Worm (Caenorhabditis elegans) whole organism, midembryonic: ENCODE measurements around the gene B0238.9.

Experiments used
- T22C8.4 ChIP-seq: fragments of 200-800 bp; sonication (Bioruptor generic); IDR thresholded peaks from 2 replicates; pipeline ENCODE4 v1.3.6; 2022; ENCODE audit warnings: missing genetic modification characterization, missing compliant biosample characterization
- cog-1 ChIP-seq: sonication (generic microtip); optimal IDR thresholded peaks from 2 replicates; lab custom pipeline; 2016; ENCODE audit warnings: missing genetic modification characterization, missing compliant biosample characterization
- flt-1 ChIP-seq: fragments of 200-800 bp; sonication (Bioruptor generic); IDR thresholded peaks from 2 replicates; pipeline ENCODE4 v1.3.6; 2022; ENCODE audit warnings: missing genetic modification characterization, missing compliant biosample characterization
- klf-2 ChIP-seq: fragments of 200-800 bp; sonication (Bioruptor generic); conservative IDR thresholded peaks from 2 replicates; pipeline ENCODE4 v1.3.6; 2022; ENCODE audit warnings: missing genetic modification reagents, missing genetic modification characterization, missing compliant biosample characterization
- med-1 ChIP-seq: sonication (generic microtip); optimal IDR thresholded peaks from 2 replicates; lab custom pipeline; 2017; ENCODE audit warnings: missing genetic modification characterization, mild to moderate bottlenecking, missing compliant biosample characterization, antibody characterized with exemption, missing genetic modification reagents; ENCODE audit not compliant: insufficient read depth
- ref-1 ChIP-seq: fragments of 200-800 bp; sonication (Bioruptor generic); conservative IDR thresholded peaks from 2 replicates; pipeline ENCODE4 v1.3.6; 2022; ENCODE audit warnings: missing genetic modification reagents, missing genetic modification characterization, missing compliant biosample characterization
- tab-1 ChIP-seq: fragments of 200-800 bp; sonication (Bioruptor generic); IDR thresholded peaks from 2 replicates; pipeline ENCODE4 v1.3.6; 2022; ENCODE audit warnings: missing genetic modification characterization, missing compliant biosample characterization
- ztf-23 ChIP-seq: fragments of 200-800 bp; sonication (Bioruptor generic); IDR thresholded peaks from 2 replicates; pipeline ENCODE4 v1.3.6; 2022; ENCODE audit warnings: missing genetic modification reagents, missing genetic modification characterization, missing compliant biosample characterization
- ztf-29 ChIP-seq: fragments of 200-800 bp; sonication (Bioruptor generic); IDR thresholded peaks from 2 replicates; pipeline ENCODE4 v1.3.6; 2022; ENCODE audit warnings: missing genetic modification reagents, missing genetic modification characterization, missing compliant biosample characterization

The B0238.9 gene

DNA sequence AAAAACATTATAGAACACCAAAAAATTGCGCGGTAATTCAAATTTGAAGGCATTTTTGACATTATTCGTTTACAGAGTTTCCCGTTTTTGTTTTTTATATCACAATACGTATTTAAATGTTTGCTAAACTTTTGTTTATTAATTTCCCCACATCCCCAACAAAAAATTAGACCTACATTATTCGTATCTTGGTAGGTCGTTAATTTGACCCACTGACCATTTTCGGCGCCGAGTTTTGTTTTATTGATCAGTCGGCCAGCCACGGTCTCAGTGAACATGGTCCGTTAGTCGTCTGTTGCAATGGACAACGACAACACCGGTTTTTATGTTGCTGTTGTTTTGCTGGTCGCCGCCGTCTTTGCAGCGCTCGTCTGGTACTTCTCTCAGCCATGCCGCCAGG is 38.0 kb downstream of the B0238.9 start, which contains the start of gene B0238.15:
B0238.15 (plus strand) TSS at position 301 of the 400 bp plus-strand sequence.
- TF ChIP-seq T22C8.4 (GFP tag; lab: Robert Waterston, UW) (no peak), cog-1 (tag; lab: Kevin White, UChicago) (no peak), flt-1 (GFP tag; lab: Robert Waterston, UW) (no peak), ref-1 (GFP tag; lab: Robert Waterston, UW) (no peak), ztf-23 (GFP tag; lab: Robert Waterston, UW) (no peak), ztf-29 (GFP tag; lab: Robert Waterston, UW) (no peak), klf-2 (GFP tag; lab: Robert Waterston, UW) (no peak), med-1 (GFP tag; lab: Kevin White, UChicago) (no peak)

DNA sequence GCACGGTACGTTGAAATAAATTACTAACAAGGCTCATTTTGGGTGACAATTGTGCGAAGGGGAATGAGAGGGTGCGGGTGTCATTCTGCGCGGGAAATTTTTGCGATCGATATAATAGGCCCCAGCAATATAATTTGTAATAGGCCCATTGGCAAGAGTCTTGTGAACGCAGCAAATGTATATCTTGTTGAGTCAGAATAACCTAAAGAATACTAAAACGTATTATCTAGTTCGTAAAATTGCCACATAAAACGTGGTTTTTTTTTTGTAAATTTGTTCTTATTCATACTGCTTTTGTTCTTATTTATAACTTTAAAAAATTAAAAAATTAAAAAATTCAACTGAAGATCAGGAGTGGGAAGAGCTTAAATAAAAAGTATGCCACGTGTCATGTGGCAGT is 38.5 kb downstream of the B0238.9 start, which contains the start of gene C52A10.3:
C52A10.3 (minus strand) TSS at position 101 of the 400 bp plus-strand sequence.
- TF ChIP-seq ref-1 (GFP tag; lab: Robert Waterston, UW) (no peak), tab-1 (no peak), cog-1 (tag; lab: Kevin White, UChicago) (no peak), ztf-29 (GFP tag; lab: Robert Waterston, UW) (no peak), med-1 (GFP tag; lab: Kevin White, UChicago) (no peak)

DNA sequence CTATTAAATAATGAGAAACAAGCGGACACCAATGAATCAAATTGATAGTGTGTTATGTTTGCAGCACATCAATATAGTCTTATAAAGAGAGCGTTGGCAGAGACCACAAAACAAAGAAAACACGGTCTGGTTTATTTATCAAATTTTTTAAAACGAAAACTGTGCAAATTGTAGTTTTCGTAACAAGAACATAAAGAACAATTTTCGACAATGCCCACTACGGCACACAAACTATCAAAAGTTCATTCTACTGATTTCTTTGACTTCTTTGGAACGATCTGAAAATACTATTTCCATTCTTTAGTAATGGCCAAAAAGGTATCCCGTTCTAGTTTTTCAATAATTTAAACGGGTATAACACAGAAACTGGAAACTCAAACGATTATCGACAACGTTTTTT is 40.8 kb downstream of the B0238.9 start, which contains the start of gene cest-35.2:
cest-35.2 (minus strand) TSS at position 101 of the 400 bp plus-strand sequence.
- no peak for TF ChIP-seq klf-2 (GFP tag; lab: Robert Waterston, UW)
- TF ChIP-seq ztf-23 (GFP tag; lab: Robert Waterston, UW) = no peak
- TF ChIP-seq ref-1 (GFP tag; lab: Robert Waterston, UW) = no peak
- TF ChIP-seq ztf-29 (GFP tag; lab: Robert Waterston, UW) = no peak
- no peak for TF ChIP-seq cog-1 (tag; lab: Kevin White, UChicago)
- TF ChIP-seq med-1 (GFP tag; lab: Kevin White, UChicago) = no peak
- no peak for TF ChIP-seq T22C8.4 (GFP tag; lab: Robert Waterston, UW)
- no peak for TF ChIP-seq tab-1

DNA sequence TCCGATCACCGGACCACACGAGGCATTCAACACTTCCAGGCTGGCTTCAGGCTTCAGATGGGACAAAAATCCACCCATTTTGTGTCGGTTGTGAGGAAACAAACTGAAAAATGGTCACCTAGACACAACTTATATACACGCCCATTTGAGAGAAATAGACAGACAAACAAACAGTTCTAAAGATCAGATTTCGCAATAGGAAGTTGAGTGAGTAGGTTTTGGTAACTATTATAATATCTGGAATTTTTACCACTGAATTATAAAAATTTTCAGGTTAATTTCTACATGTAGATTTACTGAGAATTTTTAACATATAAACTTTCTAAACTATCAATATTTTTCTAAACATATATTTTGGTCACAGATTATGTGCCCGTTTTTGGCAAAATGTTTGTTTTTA is 44.1 kb downstream of the B0238.9 start, which contains the start of gene cest-32:
cest-32 (minus strand) TSS at position 115 of the 400 bp plus-strand sequence.
- TF ChIP-seq cog-1 (tag; lab: Kevin White, UChicago) (no peak), tab-1 (no peak), ztf-29 (GFP tag; lab: Robert Waterston, UW) (no peak), ref-1 (GFP tag; lab: Robert Waterston, UW) (no peak), ztf-23 (GFP tag; lab: Robert Waterston, UW) (no peak), T22C8.4 (GFP tag; lab: Robert Waterston, UW) (no peak), klf-2 (GFP tag; lab: Robert Waterston, UW) (no peak), flt-1 (GFP tag; lab: Robert Waterston, UW) (no peak), med-1 (GFP tag; lab: Kevin White, UChicago) (no peak)

DNA sequence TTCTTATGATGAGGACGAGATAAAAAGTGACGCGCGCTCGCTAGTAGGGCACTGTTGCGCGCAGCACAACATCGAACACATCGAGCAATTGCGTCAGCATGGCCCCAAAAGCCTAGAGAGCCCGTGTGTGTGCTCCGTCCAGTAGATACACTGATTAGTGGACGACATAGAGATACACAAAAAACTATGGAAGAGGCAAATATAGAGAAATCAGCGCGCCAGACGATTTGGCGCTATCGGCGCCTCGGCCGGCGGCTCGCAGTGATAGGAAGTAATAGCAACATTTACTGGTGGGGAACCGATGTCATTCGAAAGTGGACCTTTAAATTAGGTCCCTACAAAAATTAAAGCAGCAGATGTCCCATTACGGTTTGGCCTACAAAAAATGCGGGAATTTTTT is 49.4 kb downstream of the B0238.9 start:
- TF ChIP-seq ztf-23 (GFP tag; lab: Robert Waterston, UW) (no peak), tab-1 (no peak), T22C8.4 (GFP tag; lab: Robert Waterston, UW) (no peak), flt-1 (GFP tag; lab: Robert Waterston, UW) (no peak), cog-1 (tag; lab: Kevin White, UChicago) (no peak)

DNA sequence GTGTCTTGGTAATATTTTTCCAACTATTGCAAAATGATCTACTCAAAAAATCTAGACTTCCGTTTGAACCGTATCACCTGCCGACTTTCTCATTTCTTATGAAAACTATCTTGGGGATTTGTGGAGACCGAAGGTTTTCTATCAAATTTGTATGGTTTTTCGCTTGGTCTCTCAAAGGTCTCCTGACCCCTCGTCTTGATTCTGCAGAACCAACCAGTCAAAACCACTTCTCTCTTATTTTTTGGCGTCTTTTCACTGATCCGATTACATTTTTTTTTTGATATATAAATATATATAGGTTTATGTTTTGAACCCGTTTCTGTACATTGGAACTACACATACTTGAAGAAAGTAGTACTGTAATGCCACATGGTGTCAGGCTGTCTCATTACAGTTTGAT is 52.2 kb downstream of the B0238.9 start:
- TF ChIP-seq ref-1 (GFP tag; lab: Robert Waterston, UW) (no peak), tab-1 (no peak), ztf-29 (GFP tag; lab: Robert Waterston, UW) (no peak), flt-1 (GFP tag; lab: Robert Waterston, UW) (no peak), klf-2 (GFP tag; lab: Robert Waterston, UW) (no peak), ztf-23 (GFP tag; lab: Robert Waterston, UW) (no peak), med-1 (GFP tag; lab: Kevin White, UChicago) (no peak), cog-1 (tag; lab: Kevin White, UChicago) (no peak), T22C8.4 (GFP tag; lab: Robert Waterston, UW) (no peak)
